Worm (Caenorhabditis elegans) whole organism, L2 larva: ENCODE data around the gene strm-1.
A peak's percentile ranks its signal among the peaks of the same experiment; 100 is the strongest.
"Not testable (repeated sequence)": the region's sequence is repeated elsewhere in the genome, so short reads cannot be mapped to it uniquely, and the experiment has no call there.

ENCODE experiments used
- C34F6.9 ChIP-seq: fragments of 150-350 bp; optimal IDR thresholded peaks from 2 replicates; lab custom pipeline; 2014; ENCODE audit warnings: missing biosample characterization, missing genetic modification characterization
- F13H6.1 ChIP-seq: sonication (generic microtip); optimal IDR thresholded peaks from 2 replicates; lab custom pipeline; 2016; ENCODE audit warnings: missing genetic modification characterization, missing compliant biosample characterization
- Y55F3AM.14 ChIP-seq: fragments of 200-800 bp; sonication (Bioruptor generic); optimal IDR thresholded peaks from 2 replicates; lab custom pipeline; 2018; ENCODE audit warnings: mild to moderate bottlenecking, missing genetic modification characterization, missing compliant biosample characterization
- ZK546.5 ChIP-seq: sonication (generic microtip); optimal IDR thresholded peaks from 2 replicates; lab custom pipeline; 2017; ENCODE audit warnings: missing biosample characterization, missing genetic modification characterization
- aly-2 ChIP-seq: fragments of 150-350 bp; optimal IDR thresholded peaks from 2 replicates; lab custom pipeline; 2014; ENCODE audit warnings: missing biosample characterization, missing genetic modification characterization
- blmp-1 ChIP-seq: sonication (generic microtip); optimal IDR thresholded peaks from 2 replicates; lab custom pipeline; 2017; ENCODE audit warnings: missing genetic modification characterization, mild to moderate bottlenecking, missing compliant biosample characterization, antibody characterized with exemption, moderate library complexity; ENCODE audit not compliant: insufficient read depth
- ceh-16 ChIP-seq: fragments of 150-350 bp; optimal IDR thresholded peaks from 2 replicates; lab custom pipeline; 2014; ENCODE audit warnings: missing biosample characterization, missing genetic modification characterization
- egl-27 ChIP-seq: sonication (generic microtip); optimal IDR thresholded peaks from 3 replicates; lab custom pipeline; 2017; ENCODE audit warnings: missing biosample characterization, missing genetic modification reagents, missing genetic modification characterization
- elt-3 ChIP-seq: sonication (generic microtip); optimal IDR thresholded peaks from 2 replicates; lab custom pipeline; 2017; ENCODE audit warnings: missing biosample characterization, missing genetic modification characterization
- fos-1 ChIP-seq: fragments of 150-350 bp; optimal IDR thresholded peaks from 2 replicates; lab custom pipeline; 2014; ENCODE audit warnings: missing biosample characterization, missing genetic modification characterization
- lsy-2 ChIP-seq, 2 experiments: fragments of 150-350 bp in 1 of 2; sonication (generic microtip) in 1 of 2; optimal IDR thresholded peaks; 2 replicates each; lab custom pipeline; 2014 to 2017; ENCODE audit warnings: missing biosample characterization in 2 of 2, missing genetic modification characterization in 2 of 2
- mab-5 ChIP-seq: fragments of 150-350 bp; optimal IDR thresholded peaks from 2 replicates; lab custom pipeline; 2014; ENCODE audit warnings: missing biosample characterization, missing genetic modification characterization
- mbf-1 ChIP-seq: sonication (generic microtip); optimal IDR thresholded peaks from 2 replicates; lab custom pipeline; 2017; ENCODE audit warnings: missing biosample characterization, missing genetic modification characterization
- mdl-1 ChIP-seq, 2 experiments: fragments of 150-350 bp in 1 of 2; sonication (generic microtip) in 1 of 2; optimal IDR thresholded peaks; 2 replicates each; lab custom pipeline; 2017; ENCODE audit warnings: missing biosample characterization in 2 of 2, missing genetic modification characterization in 2 of 2
- nhr-11 ChIP-seq: fragments of 150-350 bp; optimal IDR thresholded peaks from 2 replicates; lab custom pipeline; 2014; ENCODE audit warnings: missing biosample characterization, missing genetic modification characterization
- nhr-12 ChIP-seq: fragments of 150-350 bp; optimal IDR thresholded peaks from 2 replicates; lab custom pipeline; 2014; ENCODE audit warnings: missing biosample characterization, missing genetic modification characterization
- nhr-129 ChIP-seq: fragments of 150-350 bp; optimal IDR thresholded peaks from 2 replicates; lab custom pipeline; 2014; ENCODE audit warnings: missing biosample characterization, missing genetic modification characterization
- nhr-23 ChIP-seq: fragments of 150-350 bp; optimal IDR thresholded peaks from 2 replicates; lab custom pipeline; 2014; ENCODE audit warnings: missing biosample characterization, missing genetic modification reagents, missing genetic modification characterization
- nhr-237 ChIP-seq: fragments of 150-350 bp; optimal IDR thresholded peaks from 2 replicates; lab custom pipeline; 2014; ENCODE audit warnings: missing biosample characterization, missing genetic modification characterization
- nhr-25 ChIP-seq: fragments of 150-350 bp; sonication (generic microtip); optimal IDR thresholded peaks from 3 replicates; lab custom pipeline; 2014; ENCODE audit warnings: missing biosample characterization, missing genetic modification characterization
- peb-1 ChIP-seq: fragments of 150-350 bp; optimal IDR thresholded peaks from 2 replicates; lab custom pipeline; 2014; ENCODE audit warnings: missing biosample characterization, missing genetic modification characterization
- unc-39 ChIP-seq: fragments of 150-350 bp; optimal IDR thresholded peaks from 2 replicates; lab custom pipeline; 2014; ENCODE audit warnings: missing biosample characterization, missing genetic modification characterization
- unc-55 ChIP-seq: fragments of 150-350 bp; sonication (generic microtip); optimal IDR thresholded peaks from 3 replicates; lab custom pipeline; 2014; ENCODE audit warnings: missing biosample characterization, missing genetic modification reagents, missing genetic modification characterization
- zag-1 ChIP-seq: fragments of 150-350 bp; optimal IDR thresholded peaks from 2 replicates; lab custom pipeline; 2014; ENCODE audit warnings: missing biosample characterization, missing genetic modification characterization
- ztf-11 ChIP-seq: sonication (generic microtip); optimal IDR thresholded peaks from 2 replicates; lab custom pipeline; 2017; ENCODE audit warnings: missing biosample characterization, missing genetic modification characterization
- ztf-4 ChIP-seq: fragments of 150-350 bp; optimal IDR thresholded peaks from 2 replicates; lab custom pipeline; 2014; ENCODE audit warnings: missing biosample characterization, missing genetic modification characterization

strm-1 gene

ce11 chrIII:2426122-2426521, 24.3 kb downstream of the strm-1 start, which contains the start of gene W04B5.8:
Gene W04B5.8 (plus strand): TSS chrIII:2426316.
- TF ChIP-seq lsy-2 (tag; optimal IDR thresholded peaks at IDR 0.05; lab: Kevin White, UChicago), result peak in 1 of 2 experiments; percentile 20
- TF ChIP-seq ceh-16 (tag; lab: Kevin White, UChicago), result no peak
- no peak for TF ChIP-seq egl-27 (tag; lab: Kevin White, UChicago)
- TF ChIP-seq C34F6.9 (tag; lab: Kevin White, UChicago), result peak; percentile 34
- TF ChIP-seq unc-55 (GFP tag; lab: Kevin White, UChicago), result peak; percentile 64

ce11 chrIII:2432925-2433324, 31.1 kb downstream of the strm-1 start:
- TF ChIP-seq C34F6.9 (tag; lab: Kevin White, UChicago) (no peak), elt-3 (tag; lab: Kevin White, UChicago) (no peak), zag-1 (tag; lab: Kevin White, UChicago) (no peak), nhr-237 (tag; lab: Kevin White, UChicago) (no peak), nhr-23 (tag; lab: Kevin White, UChicago) (no peak), mdl-1 (tag; optimal IDR thresholded peaks at IDR 0.05; lab: Kevin White, UChicago) (no peak), peb-1 (tag; lab: Kevin White, UChicago) (no peak), nhr-129 (tag; lab: Kevin White, UChicago) (no peak), mbf-1 (tag; lab: Kevin White, UChicago) (no peak), ztf-4 (tag; lab: Kevin White, UChicago) (no peak), Y55F3AM.14 (no peak), lsy-2 (tag; optimal IDR thresholded peaks at IDR 0.05; lab: Kevin White, UChicago) (peak in 1 of 2 experiments; percentile 6), unc-55 (GFP tag; lab: Kevin White, UChicago) (peak; percentile 18), nhr-11 (tag; lab: Kevin White, UChicago) (no peak), blmp-1 (tag; lab: Kevin White, UChicago) (no peak)

- not testable (repeated sequence) for TF ChIP-seq aly-2, mab-5, ztf-11 (tag; lab: Kevin White, UChicago)
Observed at ce11 chrIII:2435373-2435772, 33.5 kb downstream of the strm-1 start, which contains the start of gene W04B5.6. Gene W04B5.6 (minus strand): TSS chrIII:2435473.

- not testable (repeated sequence) for TF ChIP-seq lsy-2 (tag; optimal IDR thresholded peaks at IDR 0.05; lab: Kevin White, UChicago); unc-39 (tag; lab: Kevin White, UChicago); F13H6.1 (tag; lab: Kevin White, UChicago)
Observed at ce11 chrIII:2435805-2436204, 33.9 kb downstream of the strm-1 start, which contains the start of gene E02H9.6. Gene E02H9.6 (plus strand): TSS chrIII:2436105.

ce11 chrIII:2438543-2438942, 36.7 kb downstream of the strm-1 start, which contains the start of gene E02H9.13:
Gene E02H9.13 (minus strand): TSS chrIII:2438741.
- TF ChIP-seq aly-2 (tag; lab: Kevin White, UChicago) (no peak), unc-55 (GFP tag; lab: Kevin White, UChicago) (peak; percentile 81), C34F6.9 (tag; lab: Kevin White, UChicago) (peak; percentile 16)

- TF ChIP-seq nhr-25 (tag; lab: Kevin White, UChicago) (no peak), ZK546.5 (tag; lab: Kevin White, UChicago) (no peak), F13H6.1 (tag; lab: Kevin White, UChicago) (no peak), peb-1 (tag; lab: Kevin White, UChicago) (no peak)
Observed at ce11 chrIII:2445574-2446259, 43.8 kb downstream of the strm-1 start, which contains the start of the genes E02H9.7 and klo-2. Gene E02H9.7 (minus strand): TSS chrIII:2445674. Gene klo-2 (plus strand): TSS chrIII:2446209.

DNA sequence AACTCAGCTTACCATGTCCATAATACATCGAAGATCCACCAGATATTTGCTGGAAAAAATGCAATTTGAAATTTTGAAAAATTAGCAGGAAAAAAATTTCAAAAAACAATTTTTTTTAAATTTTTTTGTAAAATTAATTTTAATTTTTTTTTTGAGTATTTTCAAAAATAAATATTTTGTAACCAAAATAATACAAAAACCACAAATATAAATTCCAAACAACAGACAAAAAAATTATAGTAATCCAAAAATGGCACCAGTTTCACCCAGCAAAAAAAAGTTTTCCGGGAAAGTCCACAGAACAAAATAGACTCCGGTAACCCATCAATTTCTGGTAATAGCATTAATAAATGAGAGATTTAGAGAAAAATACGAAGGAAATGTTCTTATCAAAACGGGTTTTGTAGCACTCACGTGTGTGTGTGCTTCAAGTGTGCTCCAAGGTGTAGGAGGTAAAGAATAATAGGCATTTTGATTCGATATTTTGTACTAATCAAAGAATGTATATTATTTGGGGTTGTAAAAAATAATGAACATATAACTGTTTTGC, 53.0 kb downstream of the strm-1 start, which contains the start of gene nhr-121:
TSS of gene nhr-121 (minus strand) at position 51 of the 550 bp plus-strand sequence.
- TF ChIP-seq fos-1, result peak; percentile 44
- no peak for TF ChIP-seq nhr-12
- TF ChIP-seq, all 48 proteins: peak for 1
